Fruit fly (Drosophila melanogaster): ENCODE measurements around the gene Eig71Ef.

Gene Eig71Ef

dm6 chr3L:15678284-15678683, 21.1 kb upstream of the Eig71Ef start (continued):
- no peak for TF ChIP-seq hb (GFP tag; IDR thresholded peaks at IDR 0.05; ENCODE audit: partially characterized antibody)
- no peak for TF ChIP-seq CG7786 (GFP tag; optimal IDR thresholded peaks at IDR 0.05)
- no peak for TF ChIP-seq CG31388 (GFP tag; optimal IDR thresholded peaks at IDR 0.05)
- no peak for TF ChIP-seq CG13775 (GFP tag; optimal IDR thresholded peaks at IDR 0.05)
- TF ChIP-seq nom (GFP tag; optimal IDR thresholded peaks at IDR 0.05) = no peak
- no peak for TF ChIP-seq gro (GFP tag; optimal IDR thresholded peaks at IDR 0.05)
- TF ChIP-seq ara (GFP tag; IDR thresholded peaks at IDR 0.05) = no peak
- no peak for TF ChIP-seq prd (optimal IDR thresholded peaks at IDR 0.05)
- TF ChIP-seq prd (GFP tag; IDR thresholded peaks at IDR 0.05) = no peak
- TF ChIP-seq CG12104 (GFP tag; optimal IDR thresholded peaks at IDR 0.05) = no peak
- TF ChIP-seq CG10321 (GFP tag; IDR thresholded peaks at IDR 0.05) = no peak
- TF ChIP-seq Xrp1 (GFP tag; IDR thresholded peaks at IDR 0.05) = no peak
- TF ChIP-seq CG1832 (GFP tag; optimal IDR thresholded peaks at IDR 0.05) = no peak
- peak; percentile 86 for TF ChIP-seq CG10431 (GFP tag; optimal IDR thresholded peaks at IDR 0.05)
- no peak for TF ChIP-seq CG9727 (GFP tag; optimal IDR thresholded peaks at IDR 0.05)
- TF ChIP-seq GATAe (GFP tag; conservative IDR thresholded peaks at IDR 0.05) = no peak
- no peak for TF ChIP-seq CG14710 (tag; optimal IDR thresholded peaks at IDR 0.05)
- TF ChIP-seq lab (GFP tag; optimal IDR thresholded peaks at IDR 0.05) = no peak
- TF ChIP-seq CG6765 (GFP tag; optimal IDR thresholded peaks at IDR 0.05) = no peak
- 0 out of 4 replicates have a peak, but pooled peaks have one; percentile 33 for TF ChIP-seq Dll (GFP tag; IDR thresholded peaks at IDR 0.05; ENCODE audit: partially characterized antibody)
- TF ChIP-seq tap (tag; optimal IDR thresholded peaks at IDR 0.05) = peak; percentile 11
- no peak for TF ChIP-seq CG31224 (GFP tag; IDR thresholded peaks at IDR 0.05)
- no peak for TF ChIP-seq hbn (GFP tag; IDR thresholded peaks at IDR 0.05; ENCODE audit: partially characterized antibody)
- TF ChIP-seq fu2 (GFP tag; optimal IDR thresholded peaks at IDR 0.05) = no peak
- TF ChIP-seq Dip2 (GFP tag; IDR thresholded peaks at IDR 0.05) = no peak

- TF ChIP-seq CG12236 (GFP tag; optimal IDR thresholded peaks at IDR 0.05) = no peak
- no peak for TF ChIP-seq CG9876 (GFP tag; optimal IDR thresholded peaks at IDR 0.05)
- TF ChIP-seq Ets65A (GFP tag) = peak; percentile 94
- no peak for TF ChIP-seq zen (tag; optimal IDR thresholded peaks at IDR 0.05)
- TF ChIP-seq CG15073 (GFP tag; optimal IDR thresholded peaks at IDR 0.05) = no peak
- no peak for TF ChIP-seq bab2 (GFP tag; optimal IDR thresholded peaks at IDR 0.05)
- TF ChIP-seq CG15011 (GFP tag; optimal IDR thresholded peaks at IDR 0.05) = no peak
- TF ChIP-seq Spps (tag; optimal IDR thresholded peaks at IDR 0.05) = no peak
- TF ChIP-seq ci (GFP tag; IDR thresholded peaks at IDR 0.05) = peak; percentile 56; the same call in 1 of the 3 replicates
- TF ChIP-seq CG12391 (tag; optimal IDR thresholded peaks at IDR 0.05) = peak; percentile 9
- no peak for TF ChIP-seq CG32767 (GFP tag; IDR thresholded peaks at IDR 0.05)
- TF ChIP-seq mld (GFP tag; IDR thresholded peaks at IDR 0.05; ENCODE audit: partially characterized antibody) = no peak
- TF ChIP-seq scrt (GFP tag; optimal IDR thresholded peaks at IDR 0.05) = no peak
- peak; percentile 32 for TF ChIP-seq Sox102F (GFP tag; optimal IDR thresholded peaks at IDR 0.05)
- TF ChIP-seq fd102C (GFP tag; optimal IDR thresholded peaks at IDR 0.05) = no peak
- peak; percentile 6 for TF ChIP-seq CG14710 (tag; optimal IDR thresholded peaks at IDR 0.05)
- no peak for TF ChIP-seq CG30403 (GFP tag; optimal IDR thresholded peaks at IDR 0.05)
- no peak for TF ChIP-seq Gsc (GFP tag; IDR thresholded peaks at IDR 0.05)
- TF ChIP-seq CG31224 (GFP tag; IDR thresholded peaks at IDR 0.05) = no peak
- TF ChIP-seq row (GFP tag; IDR thresholded peaks at IDR 0.05) = peak; percentile 46; the same call in 2 of the 3 replicates
- no peak for TF ChIP-seq zfh2 (GFP tag; optimal IDR thresholded peaks at IDR 0.05)
- no peak for TF ChIP-seq CG32772 (GFP tag; IDR thresholded peaks at IDR 0.05)
- TF ChIP-seq CG12299 (tag; optimal IDR thresholded peaks at IDR 0.05) = no peak
- TF ChIP-seq fu2 (GFP tag; optimal IDR thresholded peaks at IDR 0.05) = no peak
- TF ChIP-seq Oli (tag; optimal IDR thresholded peaks at IDR 0.05) = no peak
- no peak for TF ChIP-seq CG16815 (GFP tag; optimal IDR thresholded peaks at IDR 0.05)
- no peak for TF ChIP-seq repo (GFP tag; optimal IDR thresholded peaks at IDR 0.05)
- TF ChIP-seq bbx (GFP tag; IDR thresholded peaks at IDR 0.05; ENCODE audit: partially characterized antibody) = no peak
- no peak for TF ChIP-seq MBD-R2 (GFP tag; IDR thresholded peaks at IDR 0.05)
- no peak for TF ChIP-seq CG14667 (GFP tag; IDR thresholded peaks at IDR 0.05)
Observed at dm6 chr3L:15677662-15678061, 20.5 kb upstream of the Eig71Ef start.

Measured in whole organism, embryonic.